Fruit fly (Drosophila melanogaster) whole organism, prepupa: ENCODE data around the gene mip130.

ENCODE experiments used
- Blimp-1 ChIP-seq: fragments of 200-800 bp; sonication (Bioruptor generic); optimal IDR thresholded peaks from 3 replicates; lab custom pipeline; 2017; ENCODE audit warnings: missing biosample characterization, missing genetic modification characterization, mild to moderate bottlenecking, moderate library complexity, missing genetic modification reagents
- CG10631 ChIP-seq: fragments of 200-800 bp; sonication (Bioruptor generic); optimal IDR thresholded peaks from 2 replicates; lab custom pipeline; 2016; ENCODE audit warnings: missing biosample characterization, missing genetic modification characterization
- CG11762 ChIP-seq: fragments of 200-800 bp; sonication (Bioruptor generic); optimal IDR thresholded peaks from 3 replicates; lab custom pipeline; 2016; ENCODE audit warnings: missing biosample characterization, missing genetic modification characterization; ENCODE audit not compliant: insufficient read depth
- CG11902 ChIP-seq: fragments of 200-800 bp; sonication (Bioruptor generic); optimal IDR thresholded peaks from 3 replicates; lab custom pipeline; 2016; ENCODE audit warnings: missing biosample characterization, missing genetic modification characterization
- CG15336 ChIP-seq: fragments of 200-800 bp; sonication (Bioruptor generic); IDR thresholded peaks from 2 replicates; pipeline ENCODE4 v1.3.6; 2022; ENCODE audit warnings: missing biosample characterization, missing genetic modification characterization
- CG1621 ChIP-seq: fragments of 200-800 bp; sonication (Bioruptor generic); optimal IDR thresholded peaks from 3 replicates; lab custom pipeline; 2018; ENCODE audit warnings: missing biosample characterization, mild to moderate bottlenecking, missing genetic modification characterization
- CG16779 ChIP-seq: fragments of 200-800 bp; sonication (Bioruptor generic); optimal IDR thresholded peaks from 3 replicates; lab custom pipeline; 2017; ENCODE audit warnings: missing biosample characterization, mild to moderate bottlenecking, missing genetic modification characterization
- CG31627 ChIP-seq: fragments of 200-800 bp; sonication (Bioruptor generic); optimal IDR thresholded peaks from 3 replicates; lab custom pipeline; 2016; ENCODE audit warnings: missing biosample characterization, missing genetic modification characterization
- CG32006 ChIP-seq: fragments of 200-800 bp; sonication (Bioruptor generic); optimal IDR thresholded peaks from 3 replicates; lab custom pipeline; 2017; ENCODE audit warnings: missing biosample characterization, mild to moderate bottlenecking, missing genetic modification characterization
- CG34406 ChIP-seq: fragments of 200-800 bp; sonication (Bioruptor generic); optimal IDR thresholded peaks from 3 replicates; lab custom pipeline; 2016; ENCODE audit warnings: missing biosample characterization, missing genetic modification characterization
- CG3919 ChIP-seq: fragments of 200-800 bp; sonication (Bioruptor generic); optimal IDR thresholded peaks from 3 replicates; lab custom pipeline; 2016; ENCODE audit warnings: missing biosample characterization, missing genetic modification characterization
- CG4318 ChIP-seq: fragments of 200-800 bp; sonication (Bioruptor generic); optimal IDR thresholded peaks from 3 replicates; lab custom pipeline; 2017; ENCODE audit warnings: missing biosample characterization, mild to moderate bottlenecking, missing genetic modification characterization
- CG6276 ChIP-seq: fragments of 200-800 bp; sonication (Bioruptor generic); optimal IDR thresholded peaks from 2 replicates; lab custom pipeline; 2017; ENCODE audit warnings: missing biosample characterization, mild to moderate bottlenecking, missing genetic modification characterization
- CG6792 ChIP-seq: fragments of 200-800 bp; sonication (Bioruptor generic); optimal IDR thresholded peaks from 3 replicates; lab custom pipeline; 2016; ENCODE audit warnings: missing biosample characterization, missing genetic modification characterization
- CG6808 ChIP-seq: fragments of 200-800 bp; sonication (Bioruptor generic); optimal IDR thresholded peaks from 3 replicates; lab custom pipeline; 2017; ENCODE audit warnings: missing biosample characterization, missing genetic modification characterization, mild to moderate bottlenecking, moderate library complexity, missing genetic modification reagents
- CG7368 ChIP-seq: fragments of 200-800 bp; sonication (Bioruptor generic); optimal IDR thresholded peaks from 3 replicates; lab custom pipeline; 2016; ENCODE audit warnings: missing biosample characterization, missing genetic modification characterization
- CG8119 ChIP-seq: fragments of 200-800 bp; sonication (Bioruptor generic); IDR thresholded peaks from 3 replicates; pipeline ENCODE4 v1.3.6; 2022; ENCODE audit warnings: missing biosample characterization, missing genetic modification characterization
- CG8319 ChIP-seq: fragments of 200-800 bp; sonication (Bioruptor generic); optimal IDR thresholded peaks from 3 replicates; lab custom pipeline; 2016; ENCODE audit warnings: missing biosample characterization, missing genetic modification characterization
- CG8632 ChIP-seq: fragments of 200-800 bp; sonication (Bioruptor generic); optimal IDR thresholded peaks from 3 replicates; lab custom pipeline; 2016; ENCODE audit warnings: missing biosample characterization, missing genetic modification characterization
- CG9139 ChIP-seq: fragments of 200-800 bp; sonication (Bioruptor generic); optimal IDR thresholded peaks from 3 replicates; lab custom pipeline; 2017; ENCODE audit warnings: missing biosample characterization, mild to moderate bottlenecking, missing genetic modification characterization
- Eip75B ChIP-seq: fragments of 200-800 bp; sonication (Bioruptor generic); optimal IDR thresholded peaks from 3 replicates; lab custom pipeline; 2016; ENCODE audit warnings: missing biosample characterization, missing genetic modification characterization
- Eip78C ChIP-seq: fragments of 200-800 bp; sonication (Bioruptor generic); peaks from one replicate; lab custom pipeline; 2016; ENCODE audit warnings: missing biosample characterization, missing genetic modification characterization
- Eip93F ChIP-seq: fragments of 200-800 bp; sonication (Bioruptor generic); optimal IDR thresholded peaks from 2 replicates; lab custom pipeline; 2016; ENCODE audit warnings: missing biosample characterization, mild to moderate bottlenecking, missing genetic modification characterization
- Ets21C ChIP-seq: fragments of 200-800 bp; sonication (Bioruptor generic); optimal IDR thresholded peaks from 3 replicates; lab custom pipeline; 2016; ENCODE audit warnings: missing biosample characterization, missing genetic modification characterization
- Ets96B ChIP-seq: fragments of 200-800 bp; optimal IDR thresholded peaks from 2 replicates; lab custom pipeline; 2019; ENCODE audit warnings: missing biosample characterization, mild to moderate bottlenecking, missing genetic modification characterization, moderate library complexity
- Gug ChIP-seq: fragments of 200-800 bp; sonication (Bioruptor generic); IDR thresholded peaks from 2 replicates; pipeline ENCODE4 v1.3.6; 2022; ENCODE audit warnings: missing biosample characterization, missing genetic modification characterization
- Hr38 ChIP-seq: sonication (Bioruptor generic); optimal IDR thresholded peaks from 2 replicates; lab custom pipeline; 2016; ENCODE audit warnings: missing biosample characterization, missing genetic modification characterization
- Hr39 ChIP-seq: fragments of 200-800 bp; sonication (Bioruptor generic); optimal IDR thresholded peaks from 2 replicates; lab custom pipeline; 2016; ENCODE audit warnings: missing biosample characterization, missing genetic modification characterization
- Hr4 ChIP-seq: fragments of 200-800 bp; sonication (Bioruptor generic); optimal IDR thresholded peaks from 3 replicates; lab custom pipeline; 2016; ENCODE audit warnings: missing biosample characterization, missing genetic modification characterization
- Lpt ChIP-seq: fragments of 200-800 bp; sonication (Bioruptor generic); optimal IDR thresholded peaks from 3 replicates; lab custom pipeline; 2016; ENCODE audit warnings: missing biosample characterization, missing genetic modification characterization
- Met ChIP-seq: fragments of 200-800 bp; sonication (Bioruptor generic); optimal IDR thresholded peaks from 3 replicates; lab custom pipeline; 2016; ENCODE audit warnings: missing biosample characterization, missing genetic modification characterization
- Smox ChIP-seq: fragments of 200-800 bp; sonication (Bioruptor generic); optimal IDR thresholded peaks from 3 replicates; lab custom pipeline; 2016; ENCODE audit warnings: missing biosample characterization, missing genetic modification characterization
- Sox102F ChIP-seq: fragments of 200-800 bp; sonication (Bioruptor generic); optimal IDR thresholded peaks from 2 replicates; lab custom pipeline; 2016; ENCODE audit warnings: missing biosample characterization, mild to moderate bottlenecking, missing genetic modification characterization
- Sox14 ChIP-seq: fragments of 200-800 bp; sonication (Bioruptor generic); optimal IDR thresholded peaks from 3 replicates; lab custom pipeline; 2016; ENCODE audit warnings: missing biosample characterization, missing genetic modification characterization
- Sox15 ChIP-seq: fragments of 200-800 bp; sonication (Bioruptor generic); optimal IDR thresholded peaks from 3 replicates; lab custom pipeline; 2016; ENCODE audit warnings: missing biosample characterization, missing genetic modification characterization
- acj6 ChIP-seq: fragments of 200-800 bp; sonication (Bioruptor generic); optimal IDR thresholded peaks from 3 replicates; lab custom pipeline; 2016; ENCODE audit warnings: missing biosample characterization, missing genetic modification characterization
- cyc ChIP-seq: fragments of 200-800 bp; sonication (Bioruptor generic); optimal IDR thresholded peaks from 3 replicates; lab custom pipeline; 2016; ENCODE audit warnings: missing biosample characterization, missing genetic modification characterization
- dsx ChIP-seq: fragments of 200-800 bp; optimal IDR thresholded peaks from 3 replicates; lab custom pipeline; 2019; ENCODE audit warnings: missing biosample characterization, mild to moderate bottlenecking, missing genetic modification characterization, moderate library complexity; ENCODE audit not compliant: poor library complexity, severe bottlenecking
- eg ChIP-seq: fragments of 200-800 bp; sonication (Bioruptor generic); IDR thresholded peaks from 3 replicates; pipeline ENCODE4 v1.3.6; 2022; ENCODE audit warnings: missing biosample characterization, missing genetic modification characterization
- esn ChIP-seq: fragments of 200-800 bp; sonication (Bioruptor generic); optimal IDR thresholded peaks from 2 replicates; lab custom pipeline; 2016; ENCODE audit warnings: missing biosample characterization, mild to moderate bottlenecking, missing genetic modification characterization, moderate library complexity
- fd59A ChIP-seq: fragments of 200-800 bp; sonication (Bioruptor generic); optimal IDR thresholded peaks from 2 replicates; lab custom pipeline; 2017; ENCODE audit warnings: missing biosample characterization, mild to moderate bottlenecking, missing genetic modification characterization, missing genetic modification reagents
- fd85E ChIP-seq: fragments of 200-800 bp; sonication (Bioruptor generic); optimal IDR thresholded peaks from 3 replicates; lab custom pipeline; 2016; ENCODE audit warnings: missing biosample characterization, missing genetic modification characterization
- fkh ChIP-seq: fragments of 200-800 bp; sonication (Bioruptor generic); optimal IDR thresholded peaks from 3 replicates; lab custom pipeline; 2017; ENCODE audit warnings: missing biosample characterization, mild to moderate bottlenecking, missing genetic modification characterization, moderate library complexity
- lz ChIP-seq: fragments of 200-800 bp; sonication (Bioruptor generic); optimal IDR thresholded peaks from 3 replicates; lab custom pipeline; 2016; ENCODE audit warnings: missing biosample characterization, missing genetic modification characterization
- pdm3 ChIP-seq: fragments of 200-800 bp; sonication (Bioruptor generic); optimal IDR thresholded peaks from 3 replicates; lab custom pipeline; 2016; ENCODE audit warnings: missing biosample characterization, missing genetic modification characterization
- spab ChIP-seq: fragments of 200-800 bp; sonication (Bioruptor generic); optimal IDR thresholded peaks from 2 replicates; lab custom pipeline; 2017; ENCODE audit warnings: missing biosample characterization, mild to moderate bottlenecking, missing genetic modification characterization, missing genetic modification reagents
- ss ChIP-seq, 2 experiments: fragments of 200-800 bp; sonication (Bioruptor generic); optimal IDR thresholded peaks; 2 replicates in 1 of 2; 3 replicates in 1 of 2; lab custom pipeline; 2017 to 2018; ENCODE audit warnings: mild to moderate bottlenecking in 2 of 2, missing biosample characterization in 2 of 2, missing genetic modification characterization in 2 of 2, moderate library complexity in 1 of 2
- svp ChIP-seq: fragments of 200-800 bp; sonication (Bioruptor generic); peaks from one replicate; lab custom pipeline; 2016; ENCODE audit warnings: missing biosample characterization, missing genetic modification characterization
- vri ChIP-seq: fragments of 200-800 bp; sonication (Bioruptor generic); optimal IDR thresholded peaks from 3 replicates; lab custom pipeline; 2016; ENCODE audit warnings: missing biosample characterization, mild to moderate bottlenecking, missing genetic modification characterization

Gene mip130

dm6 chrX:1907727-1908264, at the start of gene mip130 (continued):
- TF ChIP-seq vri (GFP tag; lab: Kevin White, UChicago) (peak; percentile 40), Met (GFP tag; lab: Kevin White, UChicago) (peak; percentile 82), lz (GFP tag; lab: Kevin White, UChicago) (peak; percentile 43), ss (GFP tag; optimal IDR thresholded peaks at IDR 0.05; lab: Kevin White, UChicago) (peak; percentile 27 to 60), Eip75B (peak; percentile 56), esn (GFP tag; lab: Kevin White, UChicago) (peak; percentile 58), Ets21C (GFP tag; lab: Kevin White, UChicago) (no peak), CG6792 (GFP tag; lab: Kevin White, UChicago) (peak; percentile 53)
- TF ChIP-seq, all 60 proteins: peak for 45

dm6 chrX:1858867-1859266, 49.2 kb upstream of the mip130 start, which contains the start of gene Lamtor5:
Gene Lamtor5, minus strand, starts transcription at chrX:1858971.
- TF ChIP-seq svp (GFP tag; lab: Kevin White, UChicago) (peak; percentile 83), Smox (peak; percentile 51), Sox15 (GFP tag; lab: Kevin White, UChicago) (no peak), CG10631 (GFP tag; lab: Kevin White, UChicago) (peak; percentile 48), cyc (peak; percentile 14), CG9139 (no peak), Hr38 (GFP tag; lab: Kevin White, UChicago) (no peak), spab (no peak), Lpt (GFP tag; lab: Kevin White, UChicago) (no peak), dsx (peak; percentile 23), fkh (GFP tag; lab: Kevin White, UChicago) (no peak), acj6 (GFP tag; lab: Kevin White, UChicago) (peak; percentile 49), CG31627 (peak; percentile 47), CG15336 (GFP tag; lab: Robert Waterston, UW) (peak; percentile 55), Hr4 (GFP tag; lab: Kevin White, UChicago) (peak; percentile 45), CG32006 (GFP tag; lab: Kevin White, UChicago) (peak; percentile 37), CG6808 (GFP tag; lab: Kevin White, UChicago) (peak; percentile 7), CG34406 (GFP tag; lab: Kevin White, UChicago) (peak; percentile 22), CG3919 (peak; percentile 38), Blimp-1 (GFP tag; lab: Kevin White, UChicago) (peak; percentile 10), CG4318 (GFP tag; lab: Kevin White, UChicago) (no peak), CG11902 (GFP tag; lab: Kevin White, UChicago) (no peak), CG6276 (GFP tag; lab: Kevin White, UChicago) (no peak), Sox102F (peak; percentile 69), CG1621 (no peak), Eip78C (peak; percentile 72), Hr39 (GFP tag; lab: Kevin White, UChicago) (peak; percentile 51), Sox14 (GFP tag; lab: Kevin White, UChicago) (peak; percentile 82), esn (GFP tag; lab: Kevin White, UChicago) (peak; percentile 63), Eip93F (GFP tag; lab: Kevin White, UChicago) (no peak), CG16779 (tag; lab: Kevin White, UChicago) (no peak), Eip75B (peak; percentile 64), CG7368 (GFP tag; lab: Kevin White, UChicago) (peak; percentile 52), pdm3 (GFP tag; lab: Kevin White, UChicago) (peak; percentile 40), CG8319 (no peak), Met (GFP tag; lab: Kevin White, UChicago) (peak; percentile 54), CG8632 (peak; percentile 36), lz (GFP tag; lab: Kevin White, UChicago) (peak; percentile 63), CG8119 (GFP tag; lab: Robert Waterston, UW) (peak; percentile 25; the same call in 1 of the 3 replicates), Ets96B (tag; lab: Kevin White, UChicago) (peak; percentile 36), CG11762 (GFP tag; lab: Kevin White, UChicago) (no peak), Gug (GFP tag; lab: Robert Waterston, UW) (no peak), eg (GFP tag; lab: Robert Waterston, UW) (peak; percentile 42; the same call in 1 of the 3 replicates), fd59A (GFP tag; lab: Kevin White, UChicago) (peak; percentile 10), ss (GFP tag; optimal IDR thresholded peaks at IDR 0.05; lab: Kevin White, UChicago) (peak; percentile 3 to 39), fd85E (GFP tag; lab: Kevin White, UChicago) (peak; percentile 5)
